Worm (Caenorhabditis elegans) whole organism, L1 larva: ENCODE results near the gene srj-45.

ENCODE experiments used
- C04F5.9 ChIP-seq: sonication (generic microtip); optimal IDR thresholded peaks from 2 replicates; lab custom pipeline; 2016; ENCODE audit warnings: missing genetic modification characterization, missing compliant biosample characterization
- C16A3.4 ChIP-seq: fragments of 150-350 bp; optimal IDR thresholded peaks from 2 replicates; lab custom pipeline; 2014; ENCODE audit warnings: missing biosample characterization, missing genetic modification characterization
- F16B12.6 ChIP-seq: fragments of 150-350 bp; optimal IDR thresholded peaks from 2 replicates; lab custom pipeline; 2014; ENCODE audit warnings: missing biosample characterization, missing genetic modification characterization
- Y116A8C.19 ChIP-seq: sonication (generic microtip); optimal IDR thresholded peaks from 2 replicates; lab custom pipeline; 2016; ENCODE audit warnings: missing compliant biosample characterization, missing genetic modification characterization, borderline replicate concordance
- aha-1 ChIP-seq: fragments of 150-350 bp; optimal IDR thresholded peaks from 2 replicates; lab custom pipeline; 2014; ENCODE audit warnings: missing biosample characterization, missing genetic modification characterization
- blmp-1 ChIP-seq: fragments of 150-350 bp; optimal IDR thresholded peaks from 2 replicates; lab custom pipeline; 2014; ENCODE audit warnings: missing biosample characterization, missing genetic modification characterization
- dsc-1 ChIP-seq: sonication (generic microtip); optimal IDR thresholded peaks from 2 replicates; lab custom pipeline; 2016; ENCODE audit warnings: mild to moderate bottlenecking, missing genetic modification characterization, missing compliant biosample characterization
- efl-1 ChIP-seq, 4 experiments: fragments of 150-350 bp; optimal IDR thresholded peaks in 3 of 4; peaks in 1 of 4; 1 replicate in 1 of 4; 2 replicates in 3 of 4; lab custom pipeline; 2014; ENCODE audit warnings: missing biosample characterization in 2 of 4, missing genetic modification characterization in 2 of 4, missing genetic modification reagents in 2 of 4
- elt-2 ChIP-seq: sonication (generic microtip); optimal IDR thresholded peaks from 2 replicates; lab custom pipeline; 2016; ENCODE audit warnings: missing genetic modification characterization, mild to moderate bottlenecking, inconsistent platforms, missing compliant biosample characterization, missing genetic modification reagents
- fkh-4 ChIP-seq: sonication (generic microtip); optimal IDR thresholded peaks from 2 replicates; lab custom pipeline; 2016; ENCODE audit warnings: missing compliant biosample characterization, missing genetic modification characterization, borderline replicate concordance
- grh-1 ChIP-seq: fragments of 200-800 bp; sonication (Bioruptor generic); IDR thresholded peaks from 2 replicates; pipeline ENCODE4 v1.3.6; 2022; ENCODE audit warnings: missing genetic modification reagents, missing genetic modification characterization, missing compliant biosample characterization
- hlh-17 ChIP-seq: fragments of 200-800 bp; sonication (Bioruptor generic); optimal IDR thresholded peaks from 2 replicates; lab custom pipeline; 2018; ENCODE audit warnings: missing genetic modification characterization, mild to moderate bottlenecking, missing compliant biosample characterization, moderate library complexity, borderline replicate concordance
- hpl-2 ChIP-seq: fragments of 150-350 bp; optimal IDR thresholded peaks from 2 replicates; lab custom pipeline; 2014; ENCODE audit warnings: missing biosample characterization, missing genetic modification reagents, missing genetic modification characterization
- isw-1 ChIP-seq: fragments of 200-800 bp; sonication (Bioruptor generic); IDR thresholded peaks from 2 replicates; pipeline ENCODE4 v1.3.6; 2022; ENCODE audit warnings: missing genetic modification characterization, missing compliant biosample characterization
- lin-13 ChIP-seq: fragments of 150-350 bp; optimal IDR thresholded peaks from 2 replicates; lab custom pipeline; 2014; ENCODE audit warnings: missing biosample characterization, missing genetic modification reagents, missing genetic modification characterization
- lin-14 ChIP-seq: fragments of 200-800 bp; sonication (Bioruptor generic); optimal IDR thresholded peaks from 2 replicates; lab custom pipeline; 2018; ENCODE audit warnings: mild to moderate bottlenecking, missing genetic modification characterization, moderate library complexity, missing compliant biosample characterization
- lin-39 ChIP-seq: fragments of 150-350 bp; optimal IDR thresholded peaks from 2 replicates; lab custom pipeline; 2014; ENCODE audit warnings: missing biosample characterization, missing genetic modification reagents, missing genetic modification characterization
- lsy-2 ChIP-seq, 2 experiments: fragments of 150-350 bp; optimal IDR thresholded peaks; 2 replicates each; lab custom pipeline; 2014; ENCODE audit warnings: missing biosample characterization in 2 of 2, missing genetic modification characterization in 2 of 2
- mdl-1 ChIP-seq, 2 experiments: fragments of 150-350 bp; optimal IDR thresholded peaks; 2 replicates each; lab custom pipeline; 2014 to 2017; ENCODE audit warnings: missing biosample characterization in 2 of 2, missing genetic modification characterization in 2 of 2, inconsistent platforms in 1 of 2
- mef-2 ChIP-seq: fragments of 150-350 bp; optimal IDR thresholded peaks from 2 replicates; lab custom pipeline; 2014; ENCODE audit warnings: missing biosample characterization, missing genetic modification characterization
- nhr-12 ChIP-seq: sonication (generic microtip); optimal IDR thresholded peaks from 2 replicates; lab custom pipeline; 2017; ENCODE audit warnings: missing biosample characterization, missing genetic modification characterization
- nhr-19 ChIP-seq: fragments of 200-800 bp; sonication (Bioruptor generic); conservative IDR thresholded peaks from 2 replicates; pipeline ENCODE4 v1.3.6; 2022; ENCODE audit warnings: missing genetic modification characterization, missing compliant biosample characterization
- nhr-71 ChIP-seq: sonication (generic microtip); optimal IDR thresholded peaks from 2 replicates; lab custom pipeline; 2016; ENCODE audit warnings: mild to moderate bottlenecking, missing genetic modification characterization, moderate library complexity, missing compliant biosample characterization
- nhr-84 ChIP-seq: sonication (generic microtip); optimal IDR thresholded peaks from 2 replicates; lab custom pipeline; 2017; ENCODE audit warnings: missing biosample characterization, missing genetic modification characterization
- pag-3 ChIP-seq: sonication (generic microtip); optimal IDR thresholded peaks from 2 replicates; lab custom pipeline; 2017; ENCODE audit warnings: missing genetic modification characterization, mild to moderate bottlenecking, missing compliant biosample characterization, antibody characterized with exemption, borderline replicate concordance; ENCODE audit not compliant: insufficient read depth
- skn-1 ChIP-seq: fragments of 150-350 bp; optimal IDR thresholded peaks from 2 replicates; lab custom pipeline; 2014; ENCODE audit warnings: missing biosample characterization, missing genetic modification characterization
- snpc-4 ChIP-seq: fragments of 150-350 bp; optimal IDR thresholded peaks from 2 replicates; lab custom pipeline; 2014; ENCODE audit warnings: missing biosample characterization, missing genetic modification characterization
- sox-4 ChIP-seq: sonication (generic microtip); optimal IDR thresholded peaks from 2 replicates; lab custom pipeline; 2016; ENCODE audit warnings: missing genetic modification characterization, missing compliant biosample characterization
- tlp-1 ChIP-seq: fragments of 150-350 bp; optimal IDR thresholded peaks from 2 replicates; lab custom pipeline; 2014; ENCODE audit warnings: missing biosample characterization, missing genetic modification characterization
- unc-130 ChIP-seq: fragments of 150-350 bp; optimal IDR thresholded peaks from 2 replicates; lab custom pipeline; 2017; ENCODE audit warnings: missing biosample characterization, missing genetic modification characterization, inconsistent platforms
- unc-62 ChIP-seq: fragments of 150-350 bp; optimal IDR thresholded peaks from 2 replicates; lab custom pipeline; 2014; ENCODE audit warnings: missing biosample characterization, missing genetic modification reagents, missing genetic modification characterization

srj-45 gene

ce11 chrV:2800676-2801075 is 35.7 kb downstream of the srj-45 start:
- TF ChIP-seq aha-1 (tag; lab: Kevin White, UChicago), result no peak
- no peak for TF ChIP-seq mef-2 (tag; lab: Kevin White, UChicago)
- no peak for TF ChIP-seq grh-1
- TF ChIP-seq hpl-2, result no peak
- no peak for TF ChIP-seq nhr-71 (tag; lab: Kevin White, UChicago)
- TF ChIP-seq mdl-1 (tag; optimal IDR thresholded peaks at IDR 0.05; lab: Kevin White, UChicago), result no peak
- TF ChIP-seq hlh-17 (GFP tag; lab: Kevin White, UChicago), result no peak
- TF ChIP-seq dsc-1, result no peak
- no peak for TF ChIP-seq lin-14 (GFP tag; lab: Kevin White, UChicago)
- TF ChIP-seq snpc-4, result no peak
- no peak for TF ChIP-seq isw-1 (GFP tag; lab: Robert Waterston, UW)
- no peak for TF ChIP-seq unc-130 (tag; lab: Kevin White, UChicago)
- TF ChIP-seq F16B12.6 (tag; lab: Kevin White, UChicago), result no peak
- no peak for TF ChIP-seq lin-39 (tag; lab: Kevin White, UChicago)
- no peak for TF ChIP-seq skn-1 (tag; lab: Kevin White, UChicago)
- no peak for TF ChIP-seq nhr-19 (GFP tag; lab: Robert Waterston, UW)
- no peak for TF ChIP-seq C04F5.9
- TF ChIP-seq Y116A8C.19 (tag; lab: Kevin White, UChicago), result no peak
- no peak for TF ChIP-seq blmp-1 (tag; lab: Kevin White, UChicago)
- TF ChIP-seq lin-13 (GFP tag; lab: Kevin White, UChicago), result no peak
- TF ChIP-seq, all 84 proteins: peak for 0

- TF ChIP-seq fkh-4 (tag; lab: Kevin White, UChicago), result no peak
- TF ChIP-seq nhr-12 (tag; lab: Kevin White, UChicago), result no peak
- no peak for TF ChIP-seq unc-62 (GFP tag; lab: Kevin White, UChicago)
- no peak for TF ChIP-seq tlp-1 (tag; lab: Kevin White, UChicago)
- no peak for TF ChIP-seq lsy-2 (tag; optimal IDR thresholded peaks at IDR 0.05; lab: Kevin White, UChicago)
- no peak for TF ChIP-seq nhr-84 (tag; lab: Kevin White, UChicago)
- TF ChIP-seq Y116A8C.19 (tag; lab: Kevin White, UChicago), result no peak
- TF ChIP-seq pag-3 (tag; lab: Kevin White, UChicago), result no peak
Measured at ce11 chrV:2799172-2799869, 37.1 kb downstream of the srj-45 start.

- TF ChIP-seq lin-13 (GFP tag; lab: Kevin White, UChicago) (no peak), unc-130 (tag; lab: Kevin White, UChicago) (no peak), sox-4 (tag; lab: Kevin White, UChicago) (no peak), efl-1 (optimal IDR thresholded peaks at IDR 0.05; lab: Kevin White, UChicago) (no peak), efl-1 (GFP tag; optimal IDR thresholded peaks at IDR 0.05 in 1 of 2; lab: Kevin White, UChicago) (no peak), skn-1 (tag; lab: Kevin White, UChicago) (no peak), C16A3.4 (no peak), elt-2 (tag; lab: Kevin White, UChicago) (no peak), aha-1 (tag; lab: Kevin White, UChicago) (no peak), unc-62 (GFP tag; lab: Kevin White, UChicago) (no peak)
Measured at ce11 chrV:2795998-2796397, 40.4 kb downstream of the srj-45 start, which contains the start of gene F54E2.2. Gene F54E2.2, plus strand, starts transcription at chrV:2796298.

- no peak for TF ChIP-seq efl-1 (optimal IDR thresholded peaks at IDR 0.05; lab: Kevin White, UChicago)
- TF ChIP-seq efl-1 (GFP tag; optimal IDR thresholded peaks at IDR 0.05 in 1 of 2; lab: Kevin White, UChicago), result peak in 1 of 2 experiments; percentile 68
- TF ChIP-seq lsy-2 (tag; optimal IDR thresholded peaks at IDR 0.05; lab: Kevin White, UChicago), result no peak
Measured at ce11 chrV:2792958-2793357, 43.4 kb downstream of the srj-45 start.
